Fruit fly (Drosophila melanogaster): ENCODE data around the gene Trmt61.

The Trmt61 gene

DNA sequence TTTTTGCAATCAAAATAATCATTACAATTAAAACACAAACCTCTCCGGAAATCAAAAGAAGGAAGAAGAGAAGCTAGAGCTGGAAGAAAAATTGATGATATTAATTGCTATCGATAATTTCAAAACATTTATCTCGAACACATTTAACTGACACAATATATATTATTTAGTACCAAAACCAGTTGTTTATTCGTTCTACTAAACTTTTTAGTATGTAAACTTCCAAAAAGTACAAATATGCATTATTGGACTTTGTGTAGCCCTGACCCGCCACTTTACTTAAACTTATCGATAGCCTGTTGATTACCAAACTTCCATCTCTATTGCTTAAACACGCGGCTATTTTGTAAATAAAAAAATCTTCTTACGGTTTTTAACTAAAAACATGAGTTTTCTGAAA lies at the start of gene Trmt61, which contains the start of gene RpL34a (continued):
- TF ChIP-seq CG16815 (GFP tag; optimal IDR thresholded peaks at IDR 0.05) (peak; percentile 28), sens (GFP tag) (peak; percentile 98), Hr78 (GFP tag; optimal IDR thresholded peaks at IDR 0.05) (peak in 1 of 2 experiments; percentile 67), tgo (GFP tag; IDR thresholded peaks at IDR 0.05) (peak; percentile 64; the same call in 2 of the 3 replicates), Myb (GFP tag; optimal IDR thresholded peaks at IDR 0.05) (peak; percentile 33), CG8359 (GFP tag; optimal IDR thresholded peaks at IDR 0.05; ENCODE audit: borderline replicate concordance) (peak; percentile 75), Oaz (GFP tag; IDR thresholded peaks at IDR 0.05) (peak; percentile 70; the same call in 1 of the 2 replicates), Dbx (GFP tag; IDR thresholded peaks at IDR 0.05) (peak; percentile 84), Hey (tag; optimal IDR thresholded peaks at IDR 0.05) (peak; percentile 86), CG14710 (tag; optimal IDR thresholded peaks at IDR 0.05) (peak; percentile 95), sisA (GFP tag; IDR thresholded peaks at IDR 0.05) (peak; percentile 42; the same call in 1 of the 2 replicates), CG13287 (GFP tag; IDR thresholded peaks at IDR 0.05; ENCODE audit: partially characterized antibody) (peak; percentile 95), caup (GFP tag; optimal IDR thresholded peaks at IDR 0.05; ENCODE audit: severe bottlenecking) (peak; percentile 95), pzg (GFP tag; optimal IDR thresholded peaks at IDR 0.05) (peak; percentile 84), sens-2 (GFP tag; IDR thresholded peaks at IDR 0.05) (0 out of 2 replicates have a peak, but pooled peaks have one; percentile 25), crc (GFP tag; optimal IDR thresholded peaks at IDR 0.05) (peak; percentile 68), Dfd (GFP tag; optimal IDR thresholded peaks at IDR 0.05) (no peak), Abd-B (GFP tag; optimal IDR thresholded peaks at IDR 0.05) (peak; percentile 57), Ptx1 (GFP tag; IDR thresholded peaks at IDR 0.05) (peak; percentile 78), YL-1 (GFP tag; optimal IDR thresholded peaks at IDR 0.05) (peak; percentile 96), CG17802 (tag; optimal IDR thresholded peaks at IDR 0.05) (peak; percentile 60), gsb-n (tag; optimal IDR thresholded peaks at IDR 0.05) (peak; percentile 86), CG15269 (tag; optimal IDR thresholded peaks at IDR 0.05) (peak; percentile 85), CG7357 (GFP tag; IDR thresholded peaks at IDR 0.05) (0 out of 3 replicates have a peak, but pooled peaks have one; percentile 24), CG7556 (GFP tag; optimal IDR thresholded peaks at IDR 0.05) (peak; percentile 79), fu2 (GFP tag; optimal IDR thresholded peaks at IDR 0.05) (peak; percentile 60), Dip2 (GFP tag; IDR thresholded peaks at IDR 0.05) (no peak), Mrtf (GFP tag; IDR thresholded peaks at IDR 0.05) (0 out of 3 replicates have a peak, but pooled peaks have one; percentile 12), pita (GFP tag; optimal IDR thresholded peaks at IDR 0.05) (no peak), MTF-1 (GFP tag; optimal IDR thresholded peaks at IDR 0.05; ENCODE audit: borderline replicate concordance) (peak; percentile 84), Pdp1 (GFP tag; optimal IDR thresholded peaks at IDR 0.05) (peak; percentile 76 to 79), CG17829 (tag; optimal IDR thresholded peaks at IDR 0.05) (peak; percentile 87), maf-S (GFP tag; optimal IDR thresholded peaks at IDR 0.05) (peak; percentile 73), CG6813 (GFP tag; optimal IDR thresholded peaks at IDR 0.05) (peak; percentile 91), CG11723 (GFP tag; optimal IDR thresholded peaks at IDR 0.05) (peak; percentile 84), CG15073 (GFP tag; optimal IDR thresholded peaks at IDR 0.05) (no peak), BtbVII (GFP tag; optimal IDR thresholded peaks at IDR 0.05) (peak; percentile 89), ems (GFP tag; optimal IDR thresholded peaks at IDR 0.05) (peak; percentile 77), rib (GFP tag; IDR thresholded peaks at IDR 0.05) (no peak), Opbp (GFP tag; IDR thresholded peaks at IDR 0.05; ENCODE audit: partially characterized antibody) (peak; percentile 64; the same call in 2 of the 3 replicates), CoRest (tag; optimal IDR thresholded peaks at IDR 0.05) (peak; percentile 85), CG12942 (GFP tag; optimal IDR thresholded peaks at IDR 0.05) (peak; percentile 67), Hr39 (optimal IDR thresholded peaks at IDR 0.05) (no peak), bbx (GFP tag; IDR thresholded peaks at IDR 0.05; ENCODE audit: partially characterized antibody) (peak; percentile 71), CG2116 (GFP tag; optimal IDR thresholded peaks at IDR 0.05) (peak; percentile 95), zfh1 (GFP tag; IDR thresholded peaks at IDR 0.05) (peak; percentile 71), CG15601 (tag; optimal IDR thresholded peaks at IDR 0.05) (peak; percentile 90), CG3065 (GFP tag; optimal IDR thresholded peaks at IDR 0.05) (peak; percentile 78), Dek (tag; optimal IDR thresholded peaks at IDR 0.05) (peak; percentile 80), HLH54F (GFP tag; optimal IDR thresholded peaks at IDR 0.05) (peak; percentile 66)
